Worm (Caenorhabditis elegans) whole organism, L1 larva: ENCODE measurements around the gene lgc-37.

Source experiments
- ama-1 ChIP-seq: fragments of 150-350 bp; optimal IDR thresholded peaks from 2 replicates; lab custom pipeline; 2014
- ceh-82 ChIP-seq, 3 experiments: fragments of 150-350 bp in 1 of 3; sonication (generic microtip) in 2 of 3; optimal IDR thresholded peaks; 2 replicates each; lab custom pipeline; 2014 to 2017; ENCODE audit warnings: missing biosample characterization in 3 of 3, missing genetic modification characterization in 3 of 3
- dpl-1 ChIP-seq, 3 experiments: fragments of 150-350 bp in 2 of 3; sonication (generic microtip) in 1 of 3; optimal IDR thresholded peaks; 2 replicates each; lab custom pipeline; 2014 to 2017; ENCODE audit warnings: missing biosample characterization in 3 of 3, missing genetic modification characterization in 3 of 3, missing genetic modification reagents in 3 of 3
- skn-1 ChIP-seq: fragments of 150-350 bp; optimal IDR thresholded peaks from 2 replicates; lab custom pipeline; 2014; ENCODE audit warnings: missing biosample characterization, missing genetic modification characterization
- snpc-4 ChIP-seq: fragments of 150-350 bp; optimal IDR thresholded peaks from 2 replicates; lab custom pipeline; 2014; ENCODE audit warnings: missing biosample characterization, missing genetic modification characterization
- unc-98 ChIP-seq: fragments of 200-800 bp; sonication (Bioruptor generic); IDR thresholded peaks from 2 replicates; pipeline ENCODE4 v1.3.6; 2022; ENCODE audit warnings: missing genetic modification characterization, missing compliant biosample characterization

ce11 chrIII:12813193-12813592 lies 28.2 kb downstream of the lgc-37 start, which contains the start of gene BE10.4:
- TF ChIP-seq snpc-4 (no peak), ama-1 (no peak), dpl-1 (GFP tag; optimal IDR thresholded peaks at IDR 0.05; lab: Kevin White, UChicago) (no peak), unc-98 (GFP tag; lab: Robert Waterston, UW) (no peak), skn-1 (tag; lab: Kevin White, UChicago) (no peak), ceh-82 (tag; optimal IDR thresholded peaks at IDR 0.05; lab: Kevin White, UChicago) (no peak)
